1 fruit fly cellular context compared by ENCODE assay signal in the genomic region with DNA sequence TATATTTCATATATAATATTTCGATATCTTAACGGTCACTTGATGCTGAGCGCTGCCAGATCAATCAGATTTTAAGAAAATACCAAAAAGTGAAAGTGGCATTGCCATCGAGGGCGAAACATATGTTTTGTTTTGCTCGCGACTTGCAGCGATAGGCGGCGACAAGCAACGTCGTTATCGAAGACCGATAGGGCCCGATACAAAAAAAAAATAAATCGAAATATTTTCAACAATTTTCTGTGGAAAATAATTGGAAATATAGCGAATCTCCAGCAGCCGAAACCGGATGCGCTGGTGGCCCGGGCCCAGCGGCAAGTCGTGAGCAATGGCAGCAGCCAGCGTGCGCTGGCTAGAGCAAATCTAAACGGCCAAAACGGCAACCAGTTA.
TF ChIP-seq lines count a peak whose summit lies in the region.

A gene (plus strand): TSS at position 190 of the 387 bp plus-strand sequence.

TF ChIP-seq in whole organism, embryonic, 481 proteins besides CTCF, POLR2A, EP300 and RAD21 (continued from another document):
- TF ChIP-seq Sox100B (GFP tag; optimal IDR thresholded peaks at IDR 0.05; lab: Kevin White, UChicago): no peak
- TF ChIP-seq CG34224 (GFP tag; IDR thresholded peaks at IDR 0.05; lab: Robert Waterston, UW; ENCODE audit: partially characterized antibody): peak; percentile 84
- TF ChIP-seq crc (GFP tag; optimal IDR thresholded peaks at IDR 0.05; lab: Kevin White, UChicago): no peak
- peak; percentile 81 for TF ChIP-seq Myb (GFP tag; optimal IDR thresholded peaks at IDR 0.05; lab: Kevin White, UChicago)
- no peak for TF ChIP-seq CG32532 (GFP tag; IDR thresholded peaks at IDR 0.05; lab: Robert Waterston, UW)
- peak; percentile 47; the same call in 1 of the 3 replicates for TF ChIP-seq mld (GFP tag; IDR thresholded peaks at IDR 0.05; lab: Robert Waterston, UW; ENCODE audit: partially characterized antibody)
- peak; percentile 77 for TF ChIP-seq ato (GFP tag; IDR thresholded peaks at IDR 0.05; lab: Robert Waterston, UW; ENCODE audit: partially characterized antibody)
- TF ChIP-seq CG4282 (GFP tag; optimal IDR thresholded peaks at IDR 0.05; lab: Kevin White, UChicago): no peak
- TF ChIP-seq CG13894 (tag; optimal IDR thresholded peaks at IDR 0.05; lab: Kevin White, UChicago): no peak
- no peak for TF ChIP-seq CG12659 (GFP tag; optimal IDR thresholded peaks at IDR 0.05; lab: Kevin White, UChicago)
- TF ChIP-seq ci (GFP tag; IDR thresholded peaks at IDR 0.05; lab: Robert Waterston, UW): no peak
- TF ChIP-seq CG10209 (GFP tag; optimal IDR thresholded peaks at IDR 0.05; lab: Kevin White, UChicago): no peak
- TF ChIP-seq CG9437 (GFP tag; optimal IDR thresholded peaks at IDR 0.05; lab: Kevin White, UChicago): no peak
- TF ChIP-seq sug (tag; optimal IDR thresholded peaks at IDR 0.05; lab: Kevin White, UChicago): no peak
- TF ChIP-seq fd102C (GFP tag; optimal IDR thresholded peaks at IDR 0.05; lab: Kevin White, UChicago): no peak
- peak; percentile 26 for TF ChIP-seq Dp (GFP tag; optimal IDR thresholded peaks at IDR 0.05; lab: Kevin White, UChicago)
- no peak for TF ChIP-seq HmgZ (tag; optimal IDR thresholded peaks at IDR 0.05; lab: Kevin White, UChicago)
- no peak for TF ChIP-seq CG7372 (GFP tag; IDR thresholded peaks at IDR 0.05; lab: Robert Waterston, UW)
- TF ChIP-seq CG2129 (GFP tag; IDR thresholded peaks at IDR 0.05; lab: Robert Waterston, UW; ENCODE audit: partially characterized antibody): no peak
- no peak for TF ChIP-seq NFAT (GFP tag; IDR thresholded peaks at IDR 0.05; lab: Robert Waterston, UW)
- no peak for TF ChIP-seq CG14710 (tag; optimal IDR thresholded peaks at IDR 0.05; lab: Kevin White, UChicago)
- TF ChIP-seq CG31224 (GFP tag; IDR thresholded peaks at IDR 0.05; lab: Robert Waterston, UW): no peak
- no peak for TF ChIP-seq H15 (GFP tag; IDR thresholded peaks at IDR 0.05; lab: Robert Waterston, UW)
- no peak for TF ChIP-seq CG3847 (GFP tag; IDR thresholded peaks at IDR 0.05; lab: Robert Waterston, UW)
